Worm (Caenorhabditis elegans): Measurements from ENCODE around the gene F25B5.5.
A peak's percentile ranks its signal among the peaks of the same experiment; 100 is the strongest.

Gene F25B5.5

ce11 chrIII:5980274-5980918, 34.5 kb upstream of the F25B5.5 start:
- TF ChIP-seq nhr-237 (tag; optimal IDR thresholded peaks at IDR 0.05) (no peak), snpc-4 (tag; optimal IDR thresholded peaks at IDR 0.05) (no peak), ceh-39 (tag; optimal IDR thresholded peaks at IDR 0.05) (no peak), ces-1 (GFP tag; optimal IDR thresholded peaks at IDR 0.05) (no peak), hlh-1 (tag; optimal IDR thresholded peaks at IDR 0.05) (peak; percentile 9), lsy-2 (tag; optimal IDR thresholded peaks at IDR 0.05) (no peak), nhr-76 (tag; optimal IDR thresholded peaks at IDR 0.05) (no peak), unc-39 (tag; optimal IDR thresholded peaks at IDR 0.05) (no peak), unc-120 (tag; optimal IDR thresholded peaks at IDR 0.05; ENCODE audit: poor library complexity, severe bottlenecking) (no peak), nhr-2 (tag; optimal IDR thresholded peaks at IDR 0.05) (peak; percentile 84), cnd-1 (tag; optimal IDR thresholded peaks at IDR 0.05) (no peak), ceh-83 (GFP tag; optimal IDR thresholded peaks at IDR 0.05) (no peak), sptf-1 (tag; optimal IDR thresholded peaks at IDR 0.05) (no peak), ztf-11 (tag; optimal IDR thresholded peaks at IDR 0.05) (no peak), tbx-8 (GFP tag; optimal IDR thresholded peaks at IDR 0.05) (no peak), elt-3 (tag; optimal IDR thresholded peaks at IDR 0.05) (no peak), sem-2 (GFP tag; optimal IDR thresholded peaks at IDR 0.05) (no peak), elt-1 (tag; optimal IDR thresholded peaks at IDR 0.05; ENCODE audit: borderline replicate concordance, insufficient read depth) (no peak), bed-3 (GFP tag; optimal IDR thresholded peaks at IDR 0.05) (no peak), M03D4.4 (tag; optimal IDR thresholded peaks at IDR 0.05) (peak; percentile 11), pha-4 (tag; optimal IDR thresholded peaks at IDR 0.05) (peak; percentile 67), ham-2 (GFP tag; optimal IDR thresholded peaks at IDR 0.05) (no peak), lin-13 (tag; optimal IDR thresholded peaks at IDR 0.05) (no peak), mab-5 (tag; optimal IDR thresholded peaks at IDR 0.05) (no peak), lin-32 (GFP tag; optimal IDR thresholded peaks at IDR 0.05) (peak; percentile 11), blmp-1 (tag; optimal IDR thresholded peaks at IDR 0.05) (no peak), mep-1 (tag; optimal IDR thresholded peaks at IDR 0.05) (no peak), flh-1 (GFP tag; optimal IDR thresholded peaks at IDR 0.05) (no peak), mls-2 (tag; optimal IDR thresholded peaks at IDR 0.05) (no peak), nhr-12 (tag; optimal IDR thresholded peaks at IDR 0.05) (no peak), ceh-43 (GFP tag; optimal IDR thresholded peaks at IDR 0.05) (no peak), drap-1 (GFP tag; optimal IDR thresholded peaks at IDR 0.05) (no peak), zip-8 (tag; optimal IDR thresholded peaks at IDR 0.05) (no peak), nhr-28 (tag; optimal IDR thresholded peaks at IDR 0.05) (no peak), unc-62 (GFP tag; optimal IDR thresholded peaks at IDR 0.05) (no peak)

- no peak for TF ChIP-seq mls-2 (tag; optimal IDR thresholded peaks at IDR 0.05)
- TF ChIP-seq lsy-2 (tag; optimal IDR thresholded peaks at IDR 0.05): no peak
- TF ChIP-seq nhr-28 (tag; optimal IDR thresholded peaks at IDR 0.05): no peak
- TF ChIP-seq hlh-1 (tag; optimal IDR thresholded peaks at IDR 0.05): no peak
- TF ChIP-seq tbx-8 (GFP tag; optimal IDR thresholded peaks at IDR 0.05): no peak
- no peak for TF ChIP-seq elt-1 (tag; optimal IDR thresholded peaks at IDR 0.05; ENCODE audit: borderline replicate concordance, insufficient read depth)
- no peak for TF ChIP-seq zip-8 (tag; optimal IDR thresholded peaks at IDR 0.05)
- no peak for TF ChIP-seq ceh-43 (GFP tag; optimal IDR thresholded peaks at IDR 0.05)
- no peak for TF ChIP-seq blmp-1 (tag; optimal IDR thresholded peaks at IDR 0.05)
- TF ChIP-seq cnd-1 (tag; optimal IDR thresholded peaks at IDR 0.05): no peak
- TF ChIP-seq snpc-4 (tag; optimal IDR thresholded peaks at IDR 0.05): no peak
- TF ChIP-seq lin-32 (GFP tag; optimal IDR thresholded peaks at IDR 0.05): no peak
Observed at ce11 chrIII:5976021-5976420, 30.1 kb upstream of the F25B5.5 start.

- TF ChIP-seq unc-62 (GFP tag; optimal IDR thresholded peaks at IDR 0.05): peak; percentile 56
- no peak for TF ChIP-seq nhr-76 (tag; optimal IDR thresholded peaks at IDR 0.05)
- TF ChIP-seq unc-120 (tag; optimal IDR thresholded peaks at IDR 0.05; ENCODE audit: poor library complexity, severe bottlenecking): peak; percentile 15
- TF ChIP-seq hlh-1 (tag; optimal IDR thresholded peaks at IDR 0.05): peak; percentile 86
- no peak for TF ChIP-seq mls-2 (tag; optimal IDR thresholded peaks at IDR 0.05)
- no peak for TF ChIP-seq ham-2 (GFP tag; optimal IDR thresholded peaks at IDR 0.05)
Observed at ce11 chrIII:5975005-5975730, 29.2 kb upstream of the F25B5.5 start, which contains the start of gene mlp-1. Gene mlp-1, minus strand, starts transcription at chrIII:5975055.

Measured in whole organism, mixed stage, embryonic.